Fruit fly (Drosophila melanogaster): ENCODE measurements around the gene Tango10.

The Tango10 gene

dm6 chrX:11720138-11720537 lies at the start of gene Tango10 (continued):
- TF ChIP-seq CG18476 (GFP tag; optimal IDR thresholded peaks at IDR 0.05) (peak; percentile 23), CG8765 (GFP tag; IDR thresholded peaks at IDR 0.05) (peak; percentile 22; the same call in 1 of the 2 replicates), CG9932 (GFP tag; IDR thresholded peaks at IDR 0.05) (peak; percentile 77), slbo (GFP tag; IDR thresholded peaks at IDR 0.05) (peak; percentile 73), dysf (GFP tag; IDR thresholded peaks at IDR 0.05) (peak; percentile 50; the same call in 2 of the 3 replicates), Mad (GFP tag; optimal IDR thresholded peaks at IDR 0.05) (no peak), Sox100B (GFP tag; optimal IDR thresholded peaks at IDR 0.05) (no peak), CG8281 (tag; optimal IDR thresholded peaks at IDR 0.05) (no peak), tap (tag; optimal IDR thresholded peaks at IDR 0.05) (no peak), CG7357 (GFP tag; IDR thresholded peaks at IDR 0.05) (peak; percentile 36; the same call in 1 of the 3 replicates), CG15073 (GFP tag; optimal IDR thresholded peaks at IDR 0.05) (no peak), Hmx (GFP tag; optimal IDR thresholded peaks at IDR 0.05) (peak; percentile 17), hkb (optimal IDR thresholded peaks at IDR 0.05) (no peak), hkb (GFP tag; IDR thresholded peaks at IDR 0.05) (no peak), Side (GFP tag; optimal IDR thresholded peaks at IDR 0.05) (peak; percentile 64), CG8924 (tag; optimal IDR thresholded peaks at IDR 0.05) (peak; percentile 43), ken (GFP tag; IDR thresholded peaks at IDR 0.05) (peak; percentile 66; the same call in 2 of the 3 replicates), fu2 (GFP tag; optimal IDR thresholded peaks at IDR 0.05) (peak; percentile 51), Bteb2 (GFP tag; optimal IDR thresholded peaks at IDR 0.05) (peak; percentile 6), run (tag; optimal IDR thresholded peaks at IDR 0.05) (no peak), CG15601 (tag; optimal IDR thresholded peaks at IDR 0.05) (peak; percentile 42), prd (optimal IDR thresholded peaks at IDR 0.05) (no peak), prd (GFP tag; IDR thresholded peaks at IDR 0.05) (peak; percentile 71), Kr (GFP tag; optimal IDR thresholded peaks at IDR 0.05) (no peak), CG18262 (tag; optimal IDR thresholded peaks at IDR 0.05) (no peak), CG4730 (GFP tag; IDR thresholded peaks at IDR 0.05) (no peak), CG11398 (GFP tag; optimal IDR thresholded peaks at IDR 0.05) (no peak), crp (GFP tag; optimal IDR thresholded peaks at IDR 0.05) (peak in 1 of 2 experiments; percentile 61), rib (GFP tag; IDR thresholded peaks at IDR 0.05) (no peak), zf30C (GFP tag; optimal IDR thresholded peaks at IDR 0.05) (no peak), CG9876 (GFP tag; optimal IDR thresholded peaks at IDR 0.05) (peak; percentile 18), scrt (GFP tag; optimal IDR thresholded peaks at IDR 0.05) (no peak), chm (GFP tag; IDR thresholded peaks at IDR 0.05) (no peak), CG34376 (GFP tag; optimal IDR thresholded peaks at IDR 0.05) (peak; percentile 20), gro (GFP tag; optimal IDR thresholded peaks at IDR 0.05) (peak; percentile 71), fd3F (GFP tag; optimal IDR thresholded peaks at IDR 0.05) (no peak), CG11247 (GFP tag; IDR thresholded peaks at IDR 0.05) (no peak), onecut (GFP tag; IDR thresholded peaks at IDR 0.05) (peak; percentile 23), CG1602 (GFP tag; optimal IDR thresholded peaks at IDR 0.05) (peak; percentile 34), Myb (GFP tag; optimal IDR thresholded peaks at IDR 0.05) (peak; percentile 61), psq (GFP tag; optimal IDR thresholded peaks at IDR 0.05) (no peak), CG6765 (GFP tag; optimal IDR thresholded peaks at IDR 0.05) (no peak), cas (GFP tag; IDR thresholded peaks at IDR 0.05) (no peak), ERR (GFP tag; optimal IDR thresholded peaks at IDR 0.05) (peak; percentile 42), Fer2 (tag; optimal IDR thresholded peaks at IDR 0.05) (no peak), HLH54F (GFP tag; optimal IDR thresholded peaks at IDR 0.05) (peak; percentile 61), CG17829 (tag; optimal IDR thresholded peaks at IDR 0.05) (peak; percentile 26), CG10431 (GFP tag; optimal IDR thresholded peaks at IDR 0.05) (no peak), CG15269 (tag; optimal IDR thresholded peaks at IDR 0.05) (peak; percentile 48), CG16815 (GFP tag; optimal IDR thresholded peaks at IDR 0.05) (peak; percentile 21), CG12744 (GFP tag; optimal IDR thresholded peaks at IDR 0.05) (no peak), gcm (GFP tag; optimal IDR thresholded peaks at IDR 0.05) (no peak)
